Worm (Caenorhabditis elegans): ENCODE results near the gene ref-1.
A peak's percentile ranks its signal among the peaks of the same experiment; 100 is the strongest.
"Not testable (repeated sequence)": the region's sequence is repeated elsewhere in the genome, so short reads cannot be mapped to it uniquely, and the experiment has no call there.

The ref-1 gene

ce11 chrII:10242294-10242693 is 24.0 kb downstream of the ref-1 start, which contains the start of gene mrps-14:
Gene mrps-14 (minus strand): TSS chrII:10242490.
- TF ChIP-seq skn-1 (tag; optimal IDR thresholded peaks at IDR 0.05): no peak
- TF ChIP-seq ztf-4 (tag; optimal IDR thresholded peaks at IDR 0.05): no peak
- no peak for TF ChIP-seq mef-2 (tag; optimal IDR thresholded peaks at IDR 0.05)
- no peak for TF ChIP-seq aly-2 (tag; optimal IDR thresholded peaks at IDR 0.05)
- TF ChIP-seq zag-1 (tag; optimal IDR thresholded peaks at IDR 0.05): no peak
- TF ChIP-seq ets-5 (GFP tag; IDR thresholded peaks at IDR 0.05): no peak
- TF ChIP-seq unc-62 (GFP tag; optimal IDR thresholded peaks at IDR 0.05): no peak
- no peak for TF ChIP-seq nhr-12 (tag; optimal IDR thresholded peaks at IDR 0.05)
- TF ChIP-seq irx-1 (tag; optimal IDR thresholded peaks at IDR 0.05): no peak
- TF ChIP-seq zip-4 (GFP tag; optimal IDR thresholded peaks at IDR 0.05): no peak
- TF ChIP-seq mdl-1 (tag; optimal IDR thresholded peaks at IDR 0.05): no peak
- no peak for TF ChIP-seq unc-86 (tag; optimal IDR thresholded peaks at IDR 0.05)
- TF ChIP-seq ces-1 (GFP tag; optimal IDR thresholded peaks at IDR 0.05): no peak
- TF ChIP-seq snu-23 (GFP tag; optimal IDR thresholded peaks at IDR 0.05): no peak

DNA sequence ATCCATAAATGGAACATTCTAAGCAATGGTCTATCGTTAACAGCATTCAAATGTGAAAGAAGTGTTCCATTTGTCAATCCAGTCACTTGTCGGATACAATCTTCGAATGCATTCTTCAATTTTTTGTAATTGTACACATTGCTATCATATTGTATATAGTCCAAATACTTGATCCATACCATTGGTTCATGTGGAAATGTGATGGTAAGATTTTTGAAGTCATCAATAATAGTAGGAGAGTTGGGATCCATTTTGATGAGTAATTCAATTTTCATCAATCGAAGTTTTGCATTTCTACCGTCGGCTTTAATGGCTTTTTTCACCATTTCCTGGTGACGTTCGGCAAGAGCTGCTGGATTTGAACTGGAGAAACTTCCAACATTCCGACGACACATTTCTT is 27.3 kb downstream of the ref-1 start:
- TF ChIP-seq nhr-77 (tag; optimal IDR thresholded peaks at IDR 0.05): no peak
- TF ChIP-seq pag-3 (tag; optimal IDR thresholded peaks at IDR 0.05; ENCODE audit: borderline replicate concordance, insufficient read depth): no peak
- no peak for TF ChIP-seq aha-1 (tag; optimal IDR thresholded peaks at IDR 0.05)

DNA sequence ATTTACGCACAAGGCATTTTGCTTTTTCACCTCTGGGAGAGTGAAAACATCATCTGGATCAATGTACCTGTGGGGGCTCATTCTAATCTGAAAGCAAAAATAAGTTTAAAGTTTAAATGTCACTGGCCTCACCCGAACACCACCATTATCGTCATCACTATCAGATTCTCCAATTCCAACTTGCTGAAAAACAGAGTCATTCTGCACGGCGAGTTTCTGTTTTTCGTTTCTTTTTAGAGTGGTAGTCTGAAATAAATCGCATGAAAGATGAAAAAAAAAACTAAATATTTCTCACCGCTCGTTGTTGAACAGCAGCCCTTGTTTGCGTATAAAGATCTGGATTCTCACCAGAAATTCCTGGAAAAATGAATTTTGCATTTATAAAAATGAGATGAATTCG is 28.9 kb downstream of the ref-1 start:
- TF ChIP-seq pag-3 (tag; optimal IDR thresholded peaks at IDR 0.05; ENCODE audit: borderline replicate concordance, insufficient read depth): no peak
- TF ChIP-seq efl-1 (optimal IDR thresholded peaks at IDR 0.05): no peak
- TF ChIP-seq efl-1 (GFP tag; optimal IDR thresholded peaks at IDR 0.05 in 1 of 2): peak in 1 of 2 experiments; percentile 30
- no peak for TF ChIP-seq ztf-4 (tag; optimal IDR thresholded peaks at IDR 0.05)
- TF ChIP-seq nhr-20 (tag; optimal IDR thresholded peaks at IDR 0.05): no peak
- TF ChIP-seq tlp-1 (tag; optimal IDR thresholded peaks at IDR 0.05): no peak
- TF ChIP-seq hpl-2 (GFP tag; optimal IDR thresholded peaks at IDR 0.05): no peak
- no peak for TF ChIP-seq xbp-1 (tag; optimal IDR thresholded peaks at IDR 0.05)

DNA sequence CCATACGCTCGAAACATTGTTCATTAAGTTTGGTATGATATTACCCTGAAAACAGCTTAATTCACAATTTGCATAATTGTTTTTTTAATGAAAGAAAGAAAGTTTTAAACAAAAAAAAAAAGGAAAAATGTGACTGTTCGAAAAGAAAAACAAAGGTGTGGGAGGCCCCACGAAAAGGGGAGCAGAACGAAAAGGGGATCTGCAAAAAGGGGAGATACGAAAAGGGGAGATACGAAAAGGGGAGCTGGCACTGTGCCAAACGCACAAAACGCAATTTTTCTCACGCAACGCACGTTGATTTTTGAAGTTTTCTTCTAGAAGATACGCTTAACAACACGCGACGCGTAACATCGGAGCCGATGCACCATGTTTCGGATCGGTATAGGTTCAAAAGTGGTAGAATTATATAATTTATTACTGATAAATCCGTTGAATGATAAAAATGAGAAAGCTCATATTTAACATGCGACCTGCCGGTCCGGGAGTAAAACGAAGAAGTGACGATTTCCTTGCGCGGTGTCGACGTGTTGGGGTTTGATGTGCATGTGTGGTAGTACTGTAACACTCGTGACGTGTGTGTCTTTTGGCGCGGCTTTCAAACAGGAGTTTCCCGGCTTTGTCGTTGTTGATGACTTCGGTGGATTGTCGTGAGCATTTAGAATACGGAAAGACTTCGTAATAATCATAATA is 29.5 kb downstream of the ref-1 start, which contains the start of gene nrde-2:
Gene nrde-2 (minus strand): TSS at position 45 of the 690 bp plus-strand sequence.
- TF ChIP-seq efl-1 (optimal IDR thresholded peaks at IDR 0.05) (peak in 1 of 2 experiments; percentile 13), rnt-1 (tag; optimal IDR thresholded peaks at IDR 0.05) (peak; percentile 57), unc-98 (GFP tag; IDR thresholded peaks at IDR 0.05) (0 out of 2 replicates have a peak, but pooled peaks have one; percentile 52), isw-1 (GFP tag; IDR thresholded peaks at IDR 0.05) (0 out of 2 replicates have a peak, but pooled peaks have one; percentile 3)
- TF ChIP-seq efl-1 (GFP tag; optimal IDR thresholded peaks at IDR 0.05 in 1 of 2): not testable (repeated sequence)

DNA sequence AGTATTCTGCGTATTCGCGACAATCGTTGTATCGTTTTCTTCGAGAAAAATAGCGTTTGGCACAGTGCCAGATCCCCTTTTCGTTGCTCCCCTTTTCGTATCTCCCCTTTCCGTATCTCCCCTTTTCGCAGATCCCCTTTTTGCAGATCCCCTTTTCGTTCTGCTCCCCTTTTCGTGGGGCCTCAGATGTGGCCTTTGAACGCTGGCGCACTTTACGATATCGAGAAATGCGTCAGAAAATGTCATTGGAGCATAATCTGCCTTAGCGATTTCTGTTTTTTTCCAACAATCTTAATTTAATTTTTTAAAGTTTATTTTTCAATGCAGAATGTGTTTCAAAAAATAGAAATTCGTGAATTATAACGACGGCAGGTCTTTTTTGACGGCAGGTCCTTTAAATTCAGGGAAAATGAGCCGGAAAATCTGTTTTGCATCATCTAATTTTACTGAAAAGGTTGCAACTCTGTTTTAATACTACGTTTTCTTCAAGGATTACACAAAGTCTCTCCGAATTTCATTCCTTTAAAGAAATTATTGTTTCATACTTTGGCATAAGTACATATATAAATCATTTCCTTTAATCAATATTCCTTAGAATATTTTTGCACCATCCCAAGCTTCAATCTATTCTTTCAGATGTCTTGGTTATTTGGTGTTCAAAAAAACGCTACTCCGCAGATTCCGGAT is 30.2 kb downstream of the ref-1 start, which contains the start of gene atad-3:
Gene atad-3 (plus strand): TSS at position 637 of the 687 bp plus-strand sequence.
- peak; percentile 97 for TF ChIP-seq unc-98 (GFP tag; IDR thresholded peaks at IDR 0.05)
- peak; percentile 83 for TF ChIP-seq pax-3 (tag; optimal IDR thresholded peaks at IDR 0.05)
- peak; percentile 91 for TF ChIP-seq tbx-2 (tag; optimal IDR thresholded peaks at IDR 0.05)
- peak; percentile 83 for TF ChIP-seq ceh-63 (GFP tag; optimal IDR thresholded peaks at IDR 0.05)
- peak; percentile 67 for TF ChIP-seq F16B12.6 (tag; optimal IDR thresholded peaks at IDR 0.05)
- no peak for TF ChIP-seq sup-37 (GFP tag; optimal IDR thresholded peaks at IDR 0.05)
- TF ChIP-seq ztf-4 (tag; optimal IDR thresholded peaks at IDR 0.05): peak; percentile 59
- no peak for TF ChIP-seq efl-3 (GFP tag; optimal IDR thresholded peaks at IDR 0.05)
- TF ChIP-seq nhr-77 (tag; optimal IDR thresholded peaks at IDR 0.05): peak; percentile 83
- TF ChIP-seq fkh-8 (tag; optimal IDR thresholded peaks at IDR 0.05): peak; percentile 93
- TF ChIP-seq ceh-8 (GFP tag; optimal IDR thresholded peaks at IDR 0.05): peak; percentile 64
- TF ChIP-seq mab-9 (GFP tag; IDR thresholded peaks at IDR 0.05): peak; percentile 95
- TF ChIP-seq efl-1 (optimal IDR thresholded peaks at IDR 0.05): peak; percentile 87 to 89
- TF ChIP-seq efl-1 (GFP tag; optimal IDR thresholded peaks at IDR 0.05 in 1 of 2): peak; percentile 79 to 98
- peak in 1 of 2 experiments; percentile 91 for TF ChIP-seq ztf-11 (tag; optimal IDR thresholded peaks at IDR 0.05)
- no peak for TF ChIP-seq nhr-84 (tag; optimal IDR thresholded peaks at IDR 0.05)
- TF ChIP-seq lin-15B (tag; optimal IDR thresholded peaks at IDR 0.05): peak; percentile 85
- TF ChIP-seq ama-1 (optimal IDR thresholded peaks at IDR 0.05): no peak
- TF ChIP-seq ceh-82 (tag; optimal IDR thresholded peaks at IDR 0.05): peak; percentile 87 to 95 (median 90)
- no peak for TF ChIP-seq zag-1 (tag; optimal IDR thresholded peaks at IDR 0.05)
- TF ChIP-seq nhr-76 (tag; optimal IDR thresholded peaks at IDR 0.05): no peak
- TF ChIP-seq tlp-1 (tag; optimal IDR thresholded peaks at IDR 0.05): no peak
- peak; percentile 88 for TF ChIP-seq xbp-1 (tag; optimal IDR thresholded peaks at IDR 0.05)
- peak; percentile 83 for TF ChIP-seq C04F5.9 (tag; optimal IDR thresholded peaks at IDR 0.05)
- TF ChIP-seq ets-5 (GFP tag; IDR thresholded peaks at IDR 0.05): no peak
